Worm (Caenorhabditis elegans) whole organism, mixed stage, embryonic: ENCODE results near the gene F25B5.6.

Experiments
- bed-3 ChIP-seq: fragments of 200-800 bp; sonication (Bioruptor generic); optimal IDR thresholded peaks from 3 replicates; lab custom pipeline; 2018; ENCODE audit warnings: mild to moderate bottlenecking, missing genetic modification characterization, moderate library complexity, missing compliant biosample characterization
- ceh-39 ChIP-seq: fragments of 150-350 bp; optimal IDR thresholded peaks from 2 replicates; lab custom pipeline; 2014; ENCODE audit warnings: missing biosample characterization, missing genetic modification characterization
- ceh-43 ChIP-seq: fragments of 200-800 bp; sonication (Bioruptor generic); optimal IDR thresholded peaks from 2 replicates; lab custom pipeline; 2018; ENCODE audit warnings: mild to moderate bottlenecking, missing genetic modification characterization, moderate library complexity, missing compliant biosample characterization
- ces-1 ChIP-seq: fragments of 150-350 bp; optimal IDR thresholded peaks from 2 replicates; lab custom pipeline; 2014; ENCODE audit warnings: missing biosample characterization, missing genetic modification reagents, missing genetic modification characterization
- nhr-76 ChIP-seq: sonication (generic microtip); optimal IDR thresholded peaks from 2 replicates; lab custom pipeline; 2017; ENCODE audit warnings: missing biosample characterization, missing genetic modification characterization
- unc-120 ChIP-seq: sonication (generic microtip); optimal IDR thresholded peaks from 2 replicates; lab custom pipeline; 2017; ENCODE audit warnings: missing genetic modification characterization, missing compliant biosample characterization; ENCODE audit not compliant: poor library complexity, severe bottlenecking
- unc-62 ChIP-seq: fragments of 150-350 bp; optimal IDR thresholded peaks from 2 replicates; lab custom pipeline; 2014; ENCODE audit warnings: missing biosample characterization, missing genetic modification reagents, missing genetic modification characterization
- ztf-11 ChIP-seq: fragments of 150-350 bp; optimal IDR thresholded peaks from 2 replicates; lab custom pipeline; 2014; ENCODE audit warnings: missing biosample characterization, missing genetic modification characterization

ce11 chrIII:5982753-5983390, 34.3 kb upstream of the F25B5.6 start:
- no peak for TF ChIP-seq unc-62
- no peak for TF ChIP-seq nhr-76 (tag; lab: Kevin White, UChicago)
- TF ChIP-seq ceh-43 (GFP tag; lab: Kevin White, UChicago): no peak
- TF ChIP-seq bed-3 (GFP tag; lab: Kevin White, UChicago): no peak
- no peak for TF ChIP-seq ztf-11 (tag; lab: Kevin White, UChicago)
- TF ChIP-seq ceh-39 (tag; lab: Kevin White, UChicago): no peak
- no peak for TF ChIP-seq ces-1 (GFP tag; lab: Kevin White, UChicago)
- no peak for TF ChIP-seq unc-120
